Worm (Caenorhabditis elegans) whole organism, young adult: ENCODE results near the gene gcp-2.1.
"Not testable (repeated sequence)": the region's sequence is repeated elsewhere in the genome, so short reads cannot be mapped to it uniquely, and the experiment has no call there.

ENCODE experiments used
- B0261.1 ChIP-seq: sonication (generic microtip); optimal IDR thresholded peaks from 2 replicates; lab custom pipeline; 2016; ENCODE audit warnings: mild to moderate bottlenecking, missing genetic modification characterization, moderate library complexity, missing compliant biosample characterization
- F33H1.4 ChIP-seq: fragments of 200-800 bp; sonication (Bioruptor generic); IDR thresholded peaks from 2 replicates; pipeline ENCODE4 v1.3.6; 2022; ENCODE audit warnings: missing genetic modification reagents, missing genetic modification characterization, missing compliant biosample characterization
- F37B4.10 ChIP-seq: fragments of 200-800 bp; sonication (Bioruptor generic); IDR thresholded peaks from 2 replicates; pipeline ENCODE4 v1.3.6; 2022; ENCODE audit warnings: missing genetic modification characterization, missing compliant biosample characterization
- F39B2.1 ChIP-seq: fragments of 200-800 bp; sonication (Bioruptor generic); IDR thresholded peaks from 2 replicates; pipeline ENCODE4 v1.3.6; 2022; ENCODE audit warnings: missing genetic modification reagents, missing genetic modification characterization, missing compliant biosample characterization
- Y56A3A.18 ChIP-seq: fragments of 200-800 bp; sonication (Bioruptor generic); IDR thresholded peaks from 2 replicates; pipeline ENCODE4 v1.3.6; 2022; ENCODE audit warnings: missing genetic modification reagents, missing genetic modification characterization, missing compliant biosample characterization
- Y79H2A.3 ChIP-seq: fragments of 200-800 bp; sonication (Bioruptor generic); conservative IDR thresholded peaks from 2 replicates; pipeline ENCODE4 v1.3.6; 2022; ENCODE audit warnings: missing genetic modification reagents, missing genetic modification characterization, missing compliant biosample characterization
- aptf-2 ChIP-seq: fragments of 200-800 bp; sonication (Bioruptor generic); conservative IDR thresholded peaks from 2 replicates; pipeline ENCODE4 v1.3.6; 2022; ENCODE audit warnings: missing genetic modification reagents, missing genetic modification characterization, missing compliant biosample characterization
- attf-3 ChIP-seq: fragments of 200-800 bp; sonication (Bioruptor generic); conservative IDR thresholded peaks from 2 replicates; pipeline ENCODE4 v1.3.6; 2022; ENCODE audit warnings: missing genetic modification reagents, missing genetic modification characterization, missing compliant biosample characterization
- attf-6 ChIP-seq: fragments of 200-800 bp; sonication (Bioruptor generic); IDR thresholded peaks from 2 replicates; pipeline ENCODE4 v1.3.6; 2022; ENCODE audit warnings: missing genetic modification reagents, missing genetic modification characterization, missing compliant biosample characterization
- cebp-1 ChIP-seq, 2 experiments: fragments of 200-800 bp in 1 of 2; sonication (Bioruptor generic) in 1 of 2; sonication (generic microtip) in 1 of 2; IDR thresholded peaks in 1 of 2; optimal IDR thresholded peaks in 1 of 2; 2 replicates each; pipeline versions ENCODE4 v1.3.6 to Lab custom; 2017 to 2022; ENCODE audit warnings: missing compliant biosample characterization in 2 of 2, missing genetic modification characterization in 2 of 2, mild to moderate bottlenecking in 1 of 2, missing genetic modification reagents in 1 of 2, moderate library complexity in 1 of 2
- ceh-100 ChIP-seq: fragments of 200-800 bp; sonication (Bioruptor generic); IDR thresholded peaks from 2 replicates; pipeline ENCODE4 v1.3.6; 2022; ENCODE audit warnings: missing genetic modification reagents, missing genetic modification characterization, missing compliant biosample characterization
- ceh-40 ChIP-seq: fragments of 200-800 bp; sonication (Bioruptor generic); IDR thresholded peaks from 2 replicates; pipeline ENCODE4 v1.3.6; 2022; ENCODE audit warnings: missing genetic modification characterization, missing compliant biosample characterization
- ceh-91 ChIP-seq: fragments of 200-800 bp; sonication (Bioruptor generic); IDR thresholded peaks from 2 replicates; pipeline ENCODE4 v1.3.6; 2022; ENCODE audit warnings: missing genetic modification reagents, missing genetic modification characterization, missing compliant biosample characterization
- chd-7 ChIP-seq: sonication (generic microtip); optimal IDR thresholded peaks from 2 replicates; lab custom pipeline; 2016; ENCODE audit warnings: mild to moderate bottlenecking, missing genetic modification characterization, moderate library complexity, missing compliant biosample characterization
- dox-1 ChIP-seq: fragments of 200-800 bp; sonication (Bioruptor generic); IDR thresholded peaks from 2 replicates; pipeline ENCODE4 v1.3.6; 2022; ENCODE audit warnings: missing genetic modification reagents, missing genetic modification characterization, missing compliant biosample characterization
- egrh-3 ChIP-seq: fragments of 200-800 bp; sonication (Bioruptor generic); IDR thresholded peaks from 2 replicates; pipeline ENCODE4 v1.3.6; 2022; ENCODE audit warnings: missing genetic modification reagents, missing genetic modification characterization, missing compliant biosample characterization
- ekl-4 ChIP-seq: fragments of 200-800 bp; sonication (Bioruptor generic); IDR thresholded peaks from 2 replicates; pipeline ENCODE4 v1.3.6; 2022; ENCODE audit warnings: missing genetic modification reagents, missing genetic modification characterization, missing compliant biosample characterization
- ets-4 ChIP-seq: fragments of 200-800 bp; sonication (Bioruptor generic); optimal IDR thresholded peaks from 2 replicates; lab custom pipeline; 2018; ENCODE audit warnings: mild to moderate bottlenecking, missing genetic modification characterization, missing compliant biosample characterization
- hlh-26 ChIP-seq: fragments of 200-800 bp; sonication (Bioruptor generic); conservative IDR thresholded peaks from 2 replicates; pipeline ENCODE4 v1.3.6; 2022; ENCODE audit warnings: missing genetic modification reagents, missing genetic modification characterization, missing compliant biosample characterization
- hsf-1 ChIP-seq: fragments of 200-800 bp; sonication (Bioruptor generic); IDR thresholded peaks from 2 replicates; pipeline ENCODE4 v1.3.6; 2022; ENCODE audit warnings: missing genetic modification reagents, missing genetic modification characterization, missing compliant biosample characterization
- madf-10 ChIP-seq: sonication (generic microtip); optimal IDR thresholded peaks from 2 replicates; lab custom pipeline; 2016; ENCODE audit warnings: mild to moderate bottlenecking, missing genetic modification characterization, missing compliant biosample characterization
- madf-6 ChIP-seq: fragments of 200-800 bp; sonication (Bioruptor generic); IDR thresholded peaks from 2 replicates; pipeline ENCODE4 v1.3.6; 2022; ENCODE audit warnings: missing genetic modification reagents, missing genetic modification characterization, missing compliant biosample characterization
- mcd-1 ChIP-seq: fragments of 200-800 bp; sonication (Bioruptor generic); IDR thresholded peaks from 2 replicates; pipeline ENCODE4 v1.3.6; 2022; ENCODE audit warnings: missing genetic modification reagents, missing genetic modification characterization, missing compliant biosample characterization
- mxl-1 ChIP-seq: sonication (generic microtip); optimal IDR thresholded peaks from 2 replicates; lab custom pipeline; 2016; ENCODE audit warnings: missing genetic modification characterization, missing compliant biosample characterization
- nfyb-1 ChIP-seq: fragments of 200-800 bp; sonication (Bioruptor generic); IDR thresholded peaks from 2 replicates; pipeline ENCODE4 v1.3.6; 2022; ENCODE audit warnings: missing genetic modification reagents, missing genetic modification characterization, missing compliant biosample characterization
- pbrm-1 ChIP-seq: fragments of 200-800 bp; sonication (Bioruptor generic); IDR thresholded peaks from 2 replicates; pipeline ENCODE4 v1.3.6; 2022; ENCODE audit warnings: missing genetic modification reagents, missing genetic modification characterization, missing compliant biosample characterization
- rcor-1 ChIP-seq: fragments of 200-800 bp; sonication (Bioruptor generic); IDR thresholded peaks from 2 replicates; pipeline ENCODE4 v1.3.6; 2022; ENCODE audit warnings: missing genetic modification reagents, missing genetic modification characterization, missing compliant biosample characterization
- rec-8 ChIP-seq, 2 experiments: sonication (generic microtip); optimal IDR thresholded peaks; 2 replicates each; lab custom pipeline; 2016; ENCODE audit warnings: mild to moderate bottlenecking in 2 of 2, missing genetic modification characterization in 2 of 2, missing genetic modification reagents in 2 of 2, missing genotype in 2 of 2, missing biosample characterization in 1 of 2, missing compliant biosample characterization in 1 of 2, moderate library complexity in 1 of 2
- rpc-1 ChIP-seq, 2 experiments: fragments of 150-350 bp in 1 of 2; sonication (generic microtip) in 1 of 2; optimal IDR thresholded peaks; 2 replicates each; lab custom pipeline; 2014 to 2018; ENCODE audit warnings: missing biosample characterization in 1 of 2, missing genetic modification characterization in 1 of 2, missing genetic modification reagents in 1 of 2, missing genotype in 1 of 2
- snpc-1.3 ChIP-seq: sonication (generic microtip); optimal IDR thresholded peaks from 2 replicates; lab custom pipeline; 2017; ENCODE audit warnings: missing genetic modification characterization, mild to moderate bottlenecking, missing compliant biosample characterization, antibody characterized with exemption, moderate library complexity, missing genotype, missing genetic modification reagents; ENCODE audit not compliant: insufficient read depth
- tbp1 ChIP-seq: fragments of 200-800 bp; sonication (Bioruptor generic); optimal IDR thresholded peaks from 2 replicates; lab custom pipeline; 2018; ENCODE audit warnings: mild to moderate bottlenecking, missing genetic modification characterization, missing compliant biosample characterization
- xnd-1 ChIP-seq: sonication (generic microtip); optimal IDR thresholded peaks from 2 replicates; lab custom pipeline; 2016; ENCODE audit warnings: missing genotype, missing genetic modification reagents, missing genetic modification characterization, missing compliant biosample characterization
- ztf-25 ChIP-seq: fragments of 200-800 bp; sonication (Bioruptor generic); IDR thresholded peaks from 2 replicates; pipeline ENCODE4 v1.3.6; 2022; ENCODE audit warnings: missing genetic modification reagents, missing genetic modification characterization, missing compliant biosample characterization

Gene gcp-2.1

DNA sequence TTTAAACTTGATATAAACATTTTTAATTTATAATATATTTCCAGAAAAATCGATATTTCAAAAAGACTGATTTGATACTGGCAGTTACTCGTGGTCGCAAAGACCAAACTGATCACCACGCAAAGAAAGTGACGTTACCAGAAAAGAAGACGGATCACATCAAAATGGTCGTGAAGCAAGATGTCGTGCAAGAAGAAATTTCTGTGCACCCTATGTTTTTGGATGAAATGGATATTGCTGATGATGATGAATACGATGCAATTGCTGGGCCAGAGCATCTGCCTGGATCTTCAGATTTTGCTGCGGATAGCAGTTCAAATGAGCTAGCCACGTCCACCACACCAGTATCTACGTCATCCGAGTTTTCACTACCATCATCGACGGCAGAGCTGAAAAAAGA is 27.1 kb downstream of the gcp-2.1 start:
- TF ChIP-seq ets-4 (GFP tag; lab: Kevin White, UChicago) (no peak), Y56A3A.18 (no peak), Y79H2A.3 (no peak), mcd-1 (GFP tag; lab: Robert Waterston, UW) (no peak), attf-6 (GFP tag; lab: Robert Waterston, UW) (no peak), mxl-1 (tag; lab: Kevin White, UChicago) (no peak), ceh-91 (no peak), tbp1 (GFP tag; lab: Kevin White, UChicago) (no peak), hlh-26 (no peak), xnd-1 (tag; lab: Kevin White, UChicago) (no peak), rec-8 (tag; optimal IDR thresholded peaks at IDR 0.05; lab: Kevin White, UChicago) (no peak), snpc-1.3 (tag; lab: Kevin White, UChicago) (no peak)
- TF ChIP-seq, all 124 proteins: peak for 0

DNA sequence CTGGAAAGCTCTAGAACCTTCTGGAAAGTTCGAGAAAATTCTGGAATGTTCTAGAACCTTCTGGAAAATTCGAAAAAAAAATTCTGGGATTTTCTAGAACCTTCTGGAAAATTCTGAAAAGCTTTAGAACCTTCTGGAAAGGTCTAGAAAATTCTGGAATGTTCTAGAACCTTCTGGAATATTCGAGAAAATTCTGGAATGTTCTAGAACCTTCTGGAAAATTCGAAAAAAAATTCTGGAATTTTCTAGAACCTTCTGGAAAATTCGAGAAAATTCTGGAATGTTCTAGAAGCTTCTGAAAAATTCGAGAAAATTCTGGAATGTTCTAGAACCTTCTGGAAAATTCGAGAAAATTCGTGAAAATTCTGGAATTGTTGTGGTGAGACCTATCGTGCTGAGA is 29.2 kb downstream of the gcp-2.1 start:
- TF ChIP-seq ceh-40, result 0 out of 2 replicates have a peak, but pooled peaks have one; percentile 74
- TF ChIP-seq ztf-25, result 0 out of 2 replicates have a peak, but pooled peaks have one; percentile 52
- peak; percentile 50; the same call in 1 of the 2 replicates for TF ChIP-seq rcor-1 (GFP tag; lab: Robert Waterston, UW)
- 0 out of 2 replicates have a peak, but pooled peaks have one; percentile 54 for TF ChIP-seq ekl-4
- 0 out of 2 replicates have a peak, but pooled peaks have one; percentile 9 for TF ChIP-seq cebp-1 (GFP tag; IDR thresholded peaks at IDR 0.05; lab: Robert Waterston, UW)
- not testable (repeated sequence) for TF ChIP-seq cebp-1 (tag; optimal IDR thresholded peaks at IDR 0.05; lab: Kevin White, UChicago)
- TF ChIP-seq egrh-3 (GFP tag; lab: Robert Waterston, UW), result 0 out of 2 replicates have a peak, but pooled peaks have one; percentile 22
- peak; percentile 98 for TF ChIP-seq hsf-1 (GFP tag; lab: Robert Waterston, UW)
- TF ChIP-seq pbrm-1 (GFP tag; lab: Robert Waterston, UW), result peak; percentile 7; the same call in 1 of the 2 replicates
- peak; percentile 45; the same call in 1 of the 2 replicates for TF ChIP-seq ceh-100 (GFP tag; lab: Robert Waterston, UW)
- TF ChIP-seq madf-6 (GFP tag; lab: Robert Waterston, UW), result peak; percentile 47
- 0 out of 2 replicates have a peak, but pooled peaks have one; percentile 43 for TF ChIP-seq F39B2.1
- peak; percentile 93 for TF ChIP-seq dox-1 (GFP tag; lab: Robert Waterston, UW)
- TF ChIP-seq nfyb-1 (GFP tag; lab: Robert Waterston, UW), result peak; percentile 64; the same call in 1 of the 2 replicates
- 0 out of 2 replicates have a peak, but pooled peaks have one; percentile 39 for TF ChIP-seq Y79H2A.3

DNA sequence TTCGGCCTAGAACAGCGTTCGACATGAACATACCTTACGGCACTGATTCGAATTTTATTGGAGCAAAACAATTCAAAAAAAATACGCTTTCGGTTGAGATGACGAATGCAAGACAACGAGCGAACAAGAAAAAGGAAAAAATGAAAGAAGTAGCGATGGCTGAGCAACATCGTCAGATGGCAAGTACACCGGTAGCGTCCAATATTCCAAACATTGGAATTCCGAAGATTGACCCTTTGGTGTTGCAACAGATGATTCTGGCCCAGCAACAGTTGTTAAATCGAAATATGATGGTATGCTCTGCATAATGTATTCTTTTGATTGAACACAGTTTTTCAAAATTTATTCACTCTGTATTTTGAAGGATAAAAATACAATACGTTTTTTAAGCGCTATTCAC is 31.0 kb downstream of the gcp-2.1 start:
- TF ChIP-seq chd-7 (tag; lab: Kevin White, UChicago), result no peak
- no peak for TF ChIP-seq madf-10 (tag; lab: Kevin White, UChicago)
- TF ChIP-seq F37B4.10, result no peak
- no peak for TF ChIP-seq attf-3 (GFP tag; lab: Robert Waterston, UW)
- no peak for TF ChIP-seq pbrm-1 (GFP tag; lab: Robert Waterston, UW)
- TF ChIP-seq F33H1.4 (GFP tag; lab: Robert Waterston, UW), result no peak
- no peak for TF ChIP-seq madf-6 (GFP tag; lab: Robert Waterston, UW)
- no peak for TF ChIP-seq rpc-1 (optimal IDR thresholded peaks at IDR 0.05; lab: Kevin White, UChicago)
- TF ChIP-seq rpc-1 (tag; optimal IDR thresholded peaks at IDR 0.05; lab: Kevin White, UChicago), result no peak
- no peak for TF ChIP-seq dox-1 (GFP tag; lab: Robert Waterston, UW)
- no peak for TF ChIP-seq egrh-3 (GFP tag; lab: Robert Waterston, UW)
- TF ChIP-seq aptf-2 (GFP tag; lab: Robert Waterston, UW), result no peak

DNA sequence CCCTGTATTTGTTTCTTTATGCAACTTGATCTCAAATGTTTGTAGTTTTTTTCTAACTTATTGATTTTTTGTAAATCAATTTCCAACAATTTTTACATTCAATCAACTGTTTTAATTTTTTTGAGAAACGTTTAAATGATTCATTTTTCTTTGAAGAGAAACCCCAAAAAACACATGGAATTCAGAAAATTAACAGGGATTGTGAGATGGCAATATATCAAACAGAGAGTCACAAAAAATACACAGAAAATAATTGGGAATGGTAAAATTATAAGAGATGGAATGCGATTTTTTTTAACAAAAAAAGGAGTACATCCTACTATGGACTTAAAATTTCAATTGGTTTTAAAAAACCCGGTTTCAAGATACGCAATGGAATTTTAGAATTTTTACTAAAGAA is 32.8 kb downstream of the gcp-2.1 start:
- TF ChIP-seq ztf-25 (no peak), B0261.1 (no peak), snpc-1.3 (tag; lab: Kevin White, UChicago) (no peak)
